Worm (Caenorhabditis elegans) whole organism, late embryonic: ENCODE results near the gene npp-3.

Source experiments
- C08G9.2 ChIP-seq: sonication (generic microtip); optimal IDR thresholded peaks from 2 replicates; lab custom pipeline; 2016; ENCODE audit warnings: mild to moderate bottlenecking, missing genetic modification characterization, moderate library complexity, missing compliant biosample characterization
- C38D4.7 ChIP-seq: fragments of 200-800 bp; sonication (Bioruptor generic); optimal IDR thresholded peaks from 2 replicates; lab custom pipeline; 2018; ENCODE audit warnings: mild to moderate bottlenecking, missing genetic modification characterization, moderate library complexity, missing compliant biosample characterization
- T23F11.4 ChIP-seq: fragments of 200-800 bp; sonication (Bioruptor generic); optimal IDR thresholded peaks from 2 replicates; lab custom pipeline; 2018; ENCODE audit warnings: mild to moderate bottlenecking, missing genetic modification characterization, missing compliant biosample characterization
- ahr-1 ChIP-seq: sonication (generic microtip); optimal IDR thresholded peaks from 2 replicates; lab custom pipeline; 2016; ENCODE audit warnings: missing genetic modification characterization, missing compliant biosample characterization
- ceh-14 ChIP-seq: sonication (generic microtip); optimal IDR thresholded peaks from 2 replicates; lab custom pipeline; 2016; ENCODE audit warnings: missing genotype, missing genetic modification characterization, missing compliant biosample characterization
- ceh-22 ChIP-seq: sonication (generic microtip); optimal IDR thresholded peaks from 2 replicates; lab custom pipeline; 2017; ENCODE audit warnings: missing biosample characterization, missing genetic modification characterization
- ceh-30 ChIP-seq: fragments of 150-350 bp; optimal IDR thresholded peaks from 2 replicates; lab custom pipeline; 2014; ENCODE audit warnings: missing biosample characterization, missing genetic modification characterization
- dve-1 ChIP-seq: sonication (generic microtip); optimal IDR thresholded peaks from 2 replicates; lab custom pipeline; 2017; ENCODE audit warnings: antibody characterized with exemption, mild to moderate bottlenecking, missing genetic modification characterization, missing compliant biosample characterization
- elt-2 ChIP-seq: sonication (generic microtip); optimal IDR thresholded peaks from 2 replicates; lab custom pipeline; 2016; ENCODE audit warnings: missing genetic modification reagents, missing genetic modification characterization, missing compliant biosample characterization
- elt-4 ChIP-seq: sonication (generic microtip); optimal IDR thresholded peaks from 2 replicates; lab custom pipeline; 2016; ENCODE audit warnings: missing genetic modification characterization, missing compliant biosample characterization
- eyg-1 ChIP-seq: sonication (generic microtip); optimal IDR thresholded peaks from 2 replicates; lab custom pipeline; 2016; ENCODE audit warnings: missing genotype, missing genetic modification characterization, missing compliant biosample characterization
- fkh-10 ChIP-seq: fragments of 150-350 bp; optimal IDR thresholded peaks from 2 replicates; lab custom pipeline; 2014; ENCODE audit warnings: missing biosample characterization, missing genetic modification reagents, missing genetic modification characterization
- gmeb-2 ChIP-seq: sonication (generic microtip); optimal IDR thresholded peaks from 2 replicates; lab custom pipeline; 2016; ENCODE audit warnings: missing genetic modification characterization, inconsistent platforms, missing compliant biosample characterization
- hlh-13 ChIP-seq: fragments of 200-800 bp; sonication (Bioruptor generic); optimal IDR thresholded peaks from 2 replicates; lab custom pipeline; 2018; ENCODE audit warnings: mild to moderate bottlenecking, missing genetic modification characterization, missing compliant biosample characterization
- hlh-30 ChIP-seq: sonication (generic microtip); optimal IDR thresholded peaks from 2 replicates; lab custom pipeline; 2017; ENCODE audit warnings: antibody characterized with exemption, missing genetic modification characterization, missing compliant biosample characterization; ENCODE audit not compliant: insufficient read depth
- hlh-6 ChIP-seq: sonication (generic microtip); optimal IDR thresholded peaks from 2 replicates; lab custom pipeline; 2016; ENCODE audit warnings: missing genotype, missing genetic modification characterization, missing compliant biosample characterization
- hlh-8 ChIP-seq: sonication (generic microtip); optimal IDR thresholded peaks from 2 replicates; lab custom pipeline; 2016; ENCODE audit warnings: missing genotype, missing genetic modification characterization, missing compliant biosample characterization
- lin-11 ChIP-seq: fragments of 200-800 bp; sonication (Bioruptor generic); optimal IDR thresholded peaks from 2 replicates; lab custom pipeline; 2018; ENCODE audit warnings: mild to moderate bottlenecking, missing genetic modification characterization, missing compliant biosample characterization
- madf-2 ChIP-seq: sonication (generic microtip); optimal IDR thresholded peaks from 2 replicates; lab custom pipeline; 2017; ENCODE audit warnings: missing genetic modification characterization, missing compliant biosample characterization
- mec-3 ChIP-seq: sonication (generic microtip); optimal IDR thresholded peaks from 2 replicates; lab custom pipeline; 2016; ENCODE audit warnings: borderline replicate concordance, missing genetic modification characterization, missing compliant biosample characterization
- nfya-1 ChIP-seq: sonication (generic microtip); optimal IDR thresholded peaks from 2 replicates; lab custom pipeline; 2017; ENCODE audit warnings: missing genetic modification characterization, mild to moderate bottlenecking, missing compliant biosample characterization, antibody characterized with exemption, moderate library complexity
- nhr-11 ChIP-seq: fragments of 150-350 bp; optimal IDR thresholded peaks from 2 replicates; lab custom pipeline; 2014; ENCODE audit warnings: missing biosample characterization, missing genetic modification characterization
- odd-2 ChIP-seq: sonication (generic microtip); optimal IDR thresholded peaks from 2 replicates; lab custom pipeline; 2017; ENCODE audit warnings: antibody characterized with exemption, mild to moderate bottlenecking, missing genetic modification characterization, missing compliant biosample characterization
- pag-3 ChIP-seq: sonication (generic microtip); optimal IDR thresholded peaks from 2 replicates; lab custom pipeline; 2016; ENCODE audit warnings: missing compliant biosample characterization, missing genetic modification characterization, borderline replicate concordance
- pax-1 ChIP-seq: fragments of 150-350 bp; optimal IDR thresholded peaks from 2 replicates; lab custom pipeline; 2014; ENCODE audit warnings: missing biosample characterization, missing genetic modification characterization
- pha-2 ChIP-seq: sonication (generic microtip); optimal IDR thresholded peaks from 2 replicates; lab custom pipeline; 2017; ENCODE audit warnings: mild to moderate bottlenecking, missing genetic modification characterization, missing compliant biosample characterization
- pqm-1 ChIP-seq: sonication (generic microtip); optimal IDR thresholded peaks from 2 replicates; lab custom pipeline; 2016; ENCODE audit warnings: missing genetic modification characterization, missing compliant biosample characterization
- rnt-1 ChIP-seq: sonication (generic microtip); optimal IDR thresholded peaks from 2 replicates; lab custom pipeline; 2016; ENCODE audit warnings: missing genetic modification characterization, missing compliant biosample characterization
- sox-4 ChIP-seq: sonication (generic microtip); optimal IDR thresholded peaks from 2 replicates; lab custom pipeline; 2017; ENCODE audit warnings: mild to moderate bottlenecking, missing genetic modification characterization, inconsistent platforms, missing compliant biosample characterization
- tbx-2 ChIP-seq: sonication (generic microtip); optimal IDR thresholded peaks from 2 replicates; lab custom pipeline; 2016; ENCODE audit warnings: missing genetic modification characterization, missing compliant biosample characterization
- unc-55 ChIP-seq: sonication (generic microtip); optimal IDR thresholded peaks from 2 replicates; lab custom pipeline; 2017; ENCODE audit warnings: missing biosample characterization, missing genetic modification reagents, missing genetic modification characterization
- unc-86 ChIP-seq: sonication (generic microtip); optimal IDR thresholded peaks from 2 replicates; lab custom pipeline; 2016; ENCODE audit warnings: missing genetic modification characterization, missing compliant biosample characterization
- zip-5 ChIP-seq: sonication (generic microtip); optimal IDR thresholded peaks from 2 replicates; lab custom pipeline; 2016; ENCODE audit warnings: missing genetic modification characterization, missing compliant biosample characterization

Gene npp-3

DNA sequence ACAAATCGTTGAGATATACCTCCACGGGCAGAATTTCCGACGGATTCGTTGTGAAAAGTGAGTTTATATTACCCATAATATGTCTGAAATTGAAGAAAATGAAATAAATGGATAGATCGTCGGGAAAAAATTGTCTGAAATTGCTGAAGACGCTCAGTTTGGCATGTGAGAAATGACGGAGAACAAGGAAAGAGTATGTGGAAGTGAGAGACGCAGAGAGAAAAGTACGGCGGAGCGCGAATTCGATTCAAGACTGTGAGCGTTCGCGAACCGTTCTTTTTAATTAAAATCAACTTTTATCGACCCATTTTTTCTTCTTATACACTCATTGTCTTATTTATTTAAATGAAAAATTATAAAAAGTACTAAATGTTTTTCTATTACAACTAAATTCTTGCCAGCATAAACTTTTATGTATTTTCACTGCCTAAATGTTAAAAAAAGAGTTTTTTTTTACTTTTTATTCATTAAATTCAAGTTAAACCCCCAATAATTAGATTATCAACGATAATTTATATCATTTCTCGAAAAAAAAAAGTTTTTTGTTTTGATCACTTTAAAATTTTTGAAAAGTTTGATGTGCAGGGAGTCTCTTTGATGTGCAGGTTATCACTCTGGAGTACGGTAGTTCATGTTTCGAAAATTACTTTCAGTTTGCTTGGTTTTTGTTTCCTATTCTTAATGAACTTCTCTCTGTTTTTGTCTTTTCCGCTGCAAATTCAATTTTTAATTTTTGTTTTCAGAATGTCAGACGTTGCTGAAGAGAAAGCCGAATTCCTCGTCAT, 41.4 kb upstream of the npp-3 start, which contains the start of the genes vps-15 and hmg-12:
Gene vps-15, minus strand, starts transcription at position 83 of the 785 bp plus-strand sequence.
Gene hmg-12, plus strand, starts transcription at position 744 of the 785 bp plus-strand sequence.
- TF ChIP-seq pax-1 (tag; lab: Kevin White, UChicago), result peak; percentile 23
- no peak for TF ChIP-seq pha-2 (tag; lab: Kevin White, UChicago)
- no peak for TF ChIP-seq C08G9.2 (tag; lab: Kevin White, UChicago)
- no peak for TF ChIP-seq tbx-2 (tag; lab: Kevin White, UChicago)
- no peak for TF ChIP-seq ceh-22 (tag; lab: Kevin White, UChicago)

DNA sequence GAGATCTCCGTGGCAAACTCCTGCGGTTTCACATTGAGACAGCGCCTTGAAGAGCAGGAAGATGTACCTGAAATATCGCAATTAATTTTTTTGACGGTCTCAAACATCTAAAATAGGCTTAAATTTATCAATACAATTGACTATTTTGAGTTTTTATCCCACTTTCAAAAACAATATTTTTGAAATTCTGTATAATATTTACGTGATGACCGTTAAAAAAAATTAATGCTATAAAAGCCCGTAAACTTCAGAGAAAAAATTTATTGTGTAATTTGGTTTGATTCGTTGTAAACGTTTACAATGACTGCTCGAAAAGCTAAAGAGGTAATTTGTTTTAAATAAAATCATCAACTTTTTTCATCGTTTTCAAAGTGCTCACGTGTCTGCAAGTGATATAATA, 39.7 kb upstream of the npp-3 start, which contains the start of gene ZK930.7:
Gene ZK930.7, plus strand, starts transcription at position 301 of the 400 bp plus-strand sequence.
- TF ChIP-seq fkh-10 (no peak), hlh-6 (no peak), rnt-1 (no peak), lin-11 (tag; lab: Kevin White, UChicago) (no peak), hlh-13 (no peak), C38D4.7 (GFP tag; lab: Kevin White, UChicago) (no peak), pax-1 (tag; lab: Kevin White, UChicago) (no peak), zip-5 (no peak), dve-1 (tag; lab: Kevin White, UChicago) (no peak), elt-4 (tag; lab: Kevin White, UChicago) (no peak), eyg-1 (tag; lab: Kevin White, UChicago) (no peak), unc-86 (tag; lab: Kevin White, UChicago) (no peak), sox-4 (tag; lab: Kevin White, UChicago) (no peak), pag-3 (no peak), gmeb-2 (tag; lab: Kevin White, UChicago) (no peak)

DNA sequence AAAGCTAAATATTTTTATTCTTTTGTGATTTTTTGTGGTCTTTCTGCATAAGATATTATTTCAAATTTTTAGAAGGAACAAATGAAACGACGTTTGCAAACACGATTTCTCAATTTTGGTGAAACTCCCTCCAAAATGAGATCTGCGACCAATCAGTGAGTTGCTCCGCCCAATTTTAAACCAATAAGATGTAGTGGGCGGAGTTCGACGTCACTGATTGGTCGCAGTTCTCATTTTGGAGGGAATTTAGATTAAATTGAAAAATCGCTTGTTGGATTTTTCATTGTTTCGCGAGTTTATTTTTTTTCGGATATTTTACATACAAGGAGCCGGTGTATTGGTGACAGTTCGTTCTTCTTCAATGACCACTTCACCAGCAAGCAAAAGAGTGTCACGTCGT, 36.0 kb upstream of the npp-3 start:
- TF ChIP-seq nfya-1 (peak; percentile 88), T23F11.4 (GFP tag; lab: Kevin White, UChicago) (no peak)

DNA sequence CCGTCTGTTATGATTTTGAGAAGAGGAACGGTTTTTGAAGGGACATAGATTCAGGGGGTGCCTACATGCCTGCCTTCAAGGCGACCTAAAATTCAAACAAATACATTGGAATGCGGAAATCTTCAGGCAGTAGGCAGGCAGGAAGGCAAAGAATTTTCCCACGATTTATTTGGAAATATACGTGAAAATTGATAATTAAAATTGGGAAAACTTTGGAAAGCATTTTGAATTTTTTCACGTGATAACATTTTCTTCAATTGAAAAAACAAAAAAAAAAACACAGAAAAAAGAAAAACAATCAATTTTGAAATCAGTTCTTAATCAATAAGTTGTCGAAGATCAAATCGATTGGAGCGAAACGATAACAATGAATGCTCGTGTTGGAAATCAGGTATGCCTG, 31.6 kb upstream of the npp-3 start, which contains the start of gene ZK930.4:
Gene ZK930.4, plus strand, starts transcription at position 301 of the 400 bp plus-strand sequence.
- TF ChIP-seq nhr-11 (tag; lab: Kevin White, UChicago), result no peak
- TF ChIP-seq madf-2 (tag; lab: Kevin White, UChicago), result no peak
- no peak for TF ChIP-seq ceh-14
- no peak for TF ChIP-seq hlh-30 (tag; lab: Kevin White, UChicago)
- no peak for TF ChIP-seq odd-2
- no peak for TF ChIP-seq ahr-1 (tag; lab: Kevin White, UChicago)
- TF ChIP-seq mec-3 (tag; lab: Kevin White, UChicago), result no peak
- TF ChIP-seq hlh-8, result no peak
- no peak for TF ChIP-seq pqm-1 (tag; lab: Kevin White, UChicago)
- no peak for TF ChIP-seq ceh-30 (tag; lab: Kevin White, UChicago)
- no peak for TF ChIP-seq C08G9.2 (tag; lab: Kevin White, UChicago)
- no peak for TF ChIP-seq ceh-22 (tag; lab: Kevin White, UChicago)
- TF ChIP-seq elt-2 (tag; lab: Kevin White, UChicago), result no peak
- no peak for TF ChIP-seq C38D4.7 (GFP tag; lab: Kevin White, UChicago)
- TF ChIP-seq eyg-1 (tag; lab: Kevin White, UChicago), result no peak
- no peak for TF ChIP-seq tbx-2 (tag; lab: Kevin White, UChicago)

DNA sequence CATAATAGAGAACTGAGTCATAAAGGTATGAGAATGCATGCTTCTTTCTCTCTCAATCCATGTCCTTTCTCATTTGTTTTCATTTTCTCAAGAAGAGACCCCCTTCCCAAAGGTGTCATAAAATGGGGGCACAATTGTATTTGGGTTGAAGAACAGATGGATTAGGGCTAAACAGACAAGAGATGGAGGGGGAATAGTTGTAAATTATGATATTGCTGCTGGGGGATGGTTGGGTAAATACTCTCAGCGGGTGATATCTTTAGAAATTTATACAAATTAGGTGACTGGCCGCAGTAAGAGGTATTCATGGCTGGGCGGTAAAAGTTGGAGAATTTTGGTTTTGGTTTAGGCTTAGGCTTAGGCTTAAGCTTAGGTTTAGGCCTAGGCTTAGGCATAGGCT, 30.4 kb upstream of the npp-3 start:
- TF ChIP-seq unc-55 (no peak), nfya-1 (no peak), elt-2 (tag; lab: Kevin White, UChicago) (no peak), rnt-1 (no peak)
